Worm (Caenorhabditis elegans): Measurements from ENCODE around the gene Y39A1A.22.
A peak's percentile ranks its signal among the peaks of the same experiment; 100 is the strongest.

The Y39A1A.22 gene

ce11 chrIII:10706481-10706880 lies 347 bp downstream of the Y39A1A.22 start:
- no peak for TF ChIP-seq aha-1 (tag)
- TF ChIP-seq egl-43 (GFP tag; IDR thresholded peaks at IDR 0.05): 0 out of 2 replicates have a peak, but pooled peaks have one; percentile 52
- no peak for TF ChIP-seq zag-1 (tag; optimal IDR thresholded peaks at IDR 0.05)
- peak; percentile 26; the same call in 1 of the 2 replicates for TF ChIP-seq snpc-1.2 (GFP tag; IDR thresholded peaks at IDR 0.05)
- 0 out of 2 replicates have a peak, but pooled peaks have one; percentile 38 for TF ChIP-seq tra-1 (GFP tag; IDR thresholded peaks at IDR 0.05)
- TF ChIP-seq ceh-32 (tag; optimal IDR thresholded peaks at IDR 0.05; ENCODE audit: poor library complexity): no peak
- peak; percentile 92 for TF ChIP-seq set-16 (GFP tag; IDR thresholded peaks at IDR 0.05)
- TF ChIP-seq gei-8 (GFP tag; optimal IDR thresholded peaks at IDR 0.05): no peak
- TF ChIP-seq lim-7 (GFP tag; IDR thresholded peaks at IDR 0.05): peak; percentile 24; the same call in 1 of the 2 replicates
- TF ChIP-seq php-3 (GFP tag; IDR thresholded peaks at IDR 0.05): 0 out of 2 replicates have a peak, but pooled peaks have one; percentile 14

- no peak for TF ChIP-seq mxl-3 (GFP tag; optimal IDR thresholded peaks at IDR 0.05)
- no peak for TF ChIP-seq madf-5 (GFP tag; IDR thresholded peaks at IDR 0.05)
- no peak for TF ChIP-seq nhr-111 (GFP tag; optimal IDR thresholded peaks at IDR 0.05)
- peak in 1 of 2 experiments; percentile 95 for TF ChIP-seq unc-62 (GFP tag; optimal IDR thresholded peaks at IDR 0.05 in 1 of 2)
- TF ChIP-seq unc-62 (tag; optimal IDR thresholded peaks at IDR 0.05): no peak
- no peak for TF ChIP-seq ZK546.5 (tag; optimal IDR thresholded peaks at IDR 0.05)
- no peak for TF ChIP-seq mdl-1 (tag; optimal IDR thresholded peaks at IDR 0.05)
- TF ChIP-seq nhr-25 (tag; optimal IDR thresholded peaks at IDR 0.05; ENCODE audit: borderline replicate concordance, insufficient read depth): no peak
Observed at ce11 chrIII:10704499-10704898, 2.3 kb downstream of the Y39A1A.22 start.

ce11 chrIII:10703833-10704232 lies 3.0 kb downstream of the Y39A1A.22 start:
- TF ChIP-seq ztf-11 (tag; optimal IDR thresholded peaks at IDR 0.05) (no peak), aha-1 (tag) (peak; percentile 88)

- TF ChIP-seq snpc-1.2 (GFP tag; IDR thresholded peaks at IDR 0.05) (no peak), F49E8.2 (tag; optimal IDR thresholded peaks at IDR 0.05; ENCODE audit: borderline replicate concordance) (no peak), T20F7.1 (GFP tag; optimal IDR thresholded peaks at IDR 0.05) (no peak), Y105C5A.15 (GFP tag; IDR thresholded peaks at IDR 0.05) (no peak), zfp-2 (tag; optimal IDR thresholded peaks at IDR 0.05) (no peak), vab-7 (GFP tag; IDR thresholded peaks at IDR 0.05) (no peak), lin-39 (tag; optimal IDR thresholded peaks at IDR 0.05) (no peak), spr-3 (GFP tag; optimal IDR thresholded peaks at IDR 0.05) (no peak), set-16 (GFP tag; IDR thresholded peaks at IDR 0.05) (no peak), nhr-25 (tag; optimal IDR thresholded peaks at IDR 0.05; ENCODE audit: borderline replicate concordance, insufficient read depth) (no peak), F44E2.7 (GFP tag; IDR thresholded peaks at IDR 0.05) (no peak), dpl-1 (GFP tag; optimal IDR thresholded peaks at IDR 0.05) (no peak), lir-3 (tag; optimal IDR thresholded peaks at IDR 0.05) (no peak), madf-5 (GFP tag; IDR thresholded peaks at IDR 0.05) (no peak), mxl-2 (GFP tag; conservative IDR thresholded peaks at IDR 0.05) (no peak), ztf-11 (tag; optimal IDR thresholded peaks at IDR 0.05) (no peak), ceh-28 (tag; optimal IDR thresholded peaks at IDR 0.05) (no peak), ces-1 (GFP tag; optimal IDR thresholded peaks at IDR 0.05) (no peak), lin-38 (GFP tag; IDR thresholded peaks at IDR 0.05) (no peak)
Observed at ce11 chrIII:10702805-10703204, 4.0 kb downstream of the Y39A1A.22 start.

ce11 chrIII:10700460-10700859 lies 6.4 kb downstream of the Y39A1A.22 start, which contains the start of gene Y39A1A.20:
Gene Y39A1A.20, minus strand, starts transcription at chrIII:10700560.
- TF ChIP-seq nhr-76 (tag; optimal IDR thresholded peaks at IDR 0.05) (no peak), T26A8.4 (GFP tag; IDR thresholded peaks at IDR 0.05) (no peak), mes-2 (tag; optimal IDR thresholded peaks at IDR 0.05; ENCODE audit: poor library complexity, severe bottlenecking) (no peak), hmg-1.1 (GFP tag; IDR thresholded peaks at IDR 0.05) (no peak), D1046.2 (GFP tag; IDR thresholded peaks at IDR 0.05) (no peak), aha-1 (tag) (peak; percentile 83), nhr-111 (GFP tag; optimal IDR thresholded peaks at IDR 0.05) (no peak), pqm-1 (tag; optimal IDR thresholded peaks at IDR 0.05) (no peak)

Measured in whole organism, L4 larva.